Fruit fly (Drosophila melanogaster) whole organism, embryonic: ENCODE results near the gene CG2006.

Experiments used
- Awh ChIP-seq: fragments of 200-800 bp; sonication (Bioruptor generic); IDR thresholded peaks from 2 replicates; pipeline ENCODE4, ENCODE4 v1.3.6; 2022; ENCODE audit warnings: missing biosample characterization, missing genetic modification characterization
- CG10321 ChIP-seq: fragments of 200-800 bp; sonication (Bioruptor generic); IDR thresholded peaks from 2 replicates; pipeline ENCODE4 v1.3.6; 2022; ENCODE audit warnings: missing biosample characterization, missing genetic modification characterization
- CG10959 ChIP-seq: fragments of 200-800 bp; sonication (Bioruptor generic); IDR thresholded peaks from 2 replicates; pipeline ENCODE4 v1.3.6; 2022; ENCODE audit warnings: missing biosample characterization, missing genetic modification characterization
- CG11085 ChIP-seq: fragments of 200-800 bp; sonication (Bioruptor generic); IDR thresholded peaks from 2 replicates; pipeline ENCODE4 v1.3.6; 2022; ENCODE audit warnings: missing biosample characterization, missing genetic modification characterization
- CG11398 ChIP-seq: fragments of 200-800 bp; sonication (Bioruptor generic); optimal IDR thresholded peaks from 2 replicates; lab custom pipeline; 2016; ENCODE audit warnings: missing biosample characterization, missing genetic modification characterization
- CG17186 ChIP-seq: fragments of 200-800 bp; sonication (Bioruptor generic); optimal IDR thresholded peaks from 3 replicates; lab custom pipeline; 2017; ENCODE audit warnings: missing biosample characterization, missing genetic modification reagents, missing genetic modification characterization
- CG1832 ChIP-seq: fragments of 200-800 bp; sonication (Bioruptor generic); optimal IDR thresholded peaks from 2 replicates; lab custom pipeline; 2017; ENCODE audit warnings: missing biosample characterization, mild to moderate bottlenecking, missing genetic modification characterization, inconsistent platforms
- CG2678 ChIP-seq: fragments of 200-800 bp; sonication (Bioruptor generic); optimal IDR thresholded peaks from 3 replicates; lab custom pipeline; 2019; ENCODE audit warnings: missing biosample characterization, mild to moderate bottlenecking, missing genetic modification characterization, moderate library complexity
- CG2712 ChIP-seq: fragments of 200-800 bp; optimal IDR thresholded peaks from 3 replicates; lab custom pipeline; 2019; ENCODE audit warnings: missing biosample characterization, mild to moderate bottlenecking, missing genetic modification characterization, moderate library complexity
- CG2889 ChIP-seq: fragments of 200-800 bp; sonication (Bioruptor generic); IDR thresholded peaks from 3 replicates; pipeline ENCODE4 v1.3.6; 2022; ENCODE audit warnings: missing biosample characterization, missing genetic modification characterization
- CG30020 ChIP-seq: fragments of 200-800 bp; optimal IDR thresholded peaks from 2 replicates; lab custom pipeline; 2019; ENCODE audit warnings: missing biosample characterization, mild to moderate bottlenecking, missing genetic modification characterization, moderate library complexity
- CG5180 ChIP-seq: fragments of 200-800 bp; sonication (Bioruptor generic); optimal IDR thresholded peaks from 3 replicates; lab custom pipeline; 2017; ENCODE audit warnings: missing biosample characterization, missing genetic modification characterization, mild to moderate bottlenecking, moderate library complexity, missing genetic modification reagents
- CG6689 ChIP-seq: fragments of 200-800 bp; sonication (Bioruptor generic); IDR thresholded peaks from 2 replicates; pipeline ENCODE4 v1.3.6; 2022; ENCODE audit warnings: missing biosample characterization, missing genetic modification characterization
- CG6813 ChIP-seq: fragments of 200-800 bp; sonication (Bioruptor generic); optimal IDR thresholded peaks from 2 replicates; lab custom pipeline; 2017; ENCODE audit warnings: missing biosample characterization, missing genetic modification characterization, mild to moderate bottlenecking, moderate library complexity, missing genetic modification reagents
- CG9932 ChIP-seq: fragments of 200-800 bp; sonication (Bioruptor generic); IDR thresholded peaks from 2 replicates; pipeline ENCODE4 v1.3.6; 2022; ENCODE audit warnings: missing biosample characterization, missing genetic modification characterization
- CrebB ChIP-seq: fragments of 200-800 bp; sonication (Bioruptor generic); optimal IDR thresholded peaks from 3 replicates; lab custom pipeline; 2018; ENCODE audit warnings: missing biosample characterization, mild to moderate bottlenecking, missing genetic modification characterization
- Dll ChIP-seq: fragments of 200-800 bp; sonication (Bioruptor generic); IDR thresholded peaks from 4 replicates; pipeline ENCODE4 v1.3.6; 2022; ENCODE audit warnings: missing biosample characterization, missing genetic modification characterization; ENCODE audit not compliant: partially characterized antibody
- ERR ChIP-seq: fragments of 200-800 bp; sonication (Bioruptor generic); optimal IDR thresholded peaks from 2 replicates; lab custom pipeline; 2016; ENCODE audit warnings: missing biosample characterization, missing genetic modification characterization
- Fer3 ChIP-seq: fragments of 200-800 bp; sonication (Bioruptor generic); optimal IDR thresholded peaks from 2 replicates; lab custom pipeline; 2018; ENCODE audit warnings: missing biosample characterization, mild to moderate bottlenecking, missing genetic modification characterization, moderate library complexity
- H15 ChIP-seq: fragments of 200-800 bp; sonication (Bioruptor generic); IDR thresholded peaks from 3 replicates; pipeline ENCODE4 v1.3.6; 2022; ENCODE audit warnings: missing biosample characterization, missing genetic modification characterization
- H2.0 ChIP-seq: fragments of 200-800 bp; sonication (Bioruptor generic); IDR thresholded peaks from 2 replicates; pipeline ENCODE4 v1.3.6; 2022; ENCODE audit warnings: missing biosample characterization, missing genetic modification characterization
- Med ChIP-seq: fragments of 200-800 bp; sonication (Bioruptor generic); peaks from one replicate; lab custom pipeline; 2016; ENCODE audit warnings: missing biosample characterization, missing genetic modification characterization, mild to moderate bottlenecking, inconsistent platforms, moderate library complexity
- Nf-YB ChIP-seq: fragments of 200-800 bp; sonication (Bioruptor generic); optimal IDR thresholded peaks from 3 replicates; lab custom pipeline; 2019; ENCODE audit warnings: missing biosample characterization, mild to moderate bottlenecking, missing genetic modification characterization, moderate library complexity
- Nf-YC ChIP-seq: fragments of 200-800 bp; optimal IDR thresholded peaks from 3 replicates; lab custom pipeline; 2019; ENCODE audit warnings: missing biosample characterization, mild to moderate bottlenecking, missing genetic modification characterization, moderate library complexity
- Opbp ChIP-seq: fragments of 200-800 bp; sonication (Bioruptor generic); IDR thresholded peaks from 3 replicates; pipeline ENCODE4 v1.3.6; 2022; ENCODE audit warnings: missing biosample characterization, missing genetic modification characterization; ENCODE audit not compliant: partially characterized antibody
- Rfx ChIP-seq: fragments of 200-800 bp; sonication (Bioruptor generic); IDR thresholded peaks from 2 replicates; pipeline ENCODE4 v1.3.6; 2022; ENCODE audit warnings: missing biosample characterization, missing genetic modification characterization
- Sox100B ChIP-seq: fragments of 200-800 bp; sonication (Bioruptor generic); optimal IDR thresholded peaks from 3 replicates; lab custom pipeline; 2018; ENCODE audit warnings: missing biosample characterization, mild to moderate bottlenecking, missing genetic modification characterization
- Stat92E ChIP-seq, 3 experiments: fragments of >200 bp in 2 of 3; fragments of 200-800 bp in 1 of 3; sonication (Bioruptor generic) in 1 of 3; optimal IDR thresholded peaks; 2 replicates each; lab custom pipeline; 2017 to 2019; ENCODE audit warnings: missing biosample characterization in 3 of 3, missing genetic modification characterization in 3 of 3, mild to moderate bottlenecking in 1 of 3, moderate library complexity in 1 of 3
- Xbp1 ChIP-seq: fragments of 200-800 bp; sonication (Bioruptor generic); optimal IDR thresholded peaks from 3 replicates; lab custom pipeline; 2016; ENCODE audit warnings: missing biosample characterization, mild to moderate bottlenecking, missing genetic modification characterization
- abd-A ChIP-seq: fragments of 200-800 bp; sonication (Bioruptor generic); optimal IDR thresholded peaks from 3 replicates; lab custom pipeline; 2019; ENCODE audit warnings: missing biosample characterization, mild to moderate bottlenecking, missing genetic modification characterization, moderate library complexity
- bowl ChIP-seq: fragments of 200-800 bp; sonication (Bioruptor generic); IDR thresholded peaks from 2 replicates; pipeline ENCODE4 v1.3.6; 2022; ENCODE audit warnings: missing biosample characterization, missing genetic modification characterization
- btn ChIP-seq: fragments of 200-800 bp; sonication (Bioruptor generic); optimal IDR thresholded peaks from 2 replicates; lab custom pipeline; 2016; ENCODE audit warnings: missing biosample characterization, missing genetic modification characterization
- chinmo ChIP-seq: fragments of 200-800 bp; sonication (Bioruptor generic); IDR thresholded peaks from 4 replicates; pipeline ENCODE4 v1.3.6; 2022; ENCODE audit warnings: missing biosample characterization, missing genetic modification characterization; ENCODE audit not compliant: partially characterized antibody
- crp ChIP-seq, 2 experiments: fragments of 200-800 bp; sonication (Bioruptor generic); optimal IDR thresholded peaks; 2 replicates in 1 of 2; 3 replicates in 1 of 2; lab custom pipeline; 2017; ENCODE audit warnings: missing biosample characterization in 2 of 2, missing genetic modification characterization in 2 of 2, mild to moderate bottlenecking in 1 of 2, moderate library complexity in 1 of 2
- eyg ChIP-seq: fragments of 200-800 bp; sonication (Bioruptor generic); optimal IDR thresholded peaks from 3 replicates; lab custom pipeline; 2016; ENCODE audit warnings: missing biosample characterization, missing genetic modification characterization
- gcm2 ChIP-seq: fragments of 200-800 bp; sonication (Bioruptor generic); optimal IDR thresholded peaks from 2 replicates; lab custom pipeline; 2016; ENCODE audit warnings: missing biosample characterization, missing genetic modification characterization
- gsb ChIP-seq: fragments of 200-800 bp; sonication (Bioruptor generic); IDR thresholded peaks from 2 replicates; pipeline ENCODE4 v1.3.6; 2022; ENCODE audit warnings: missing biosample characterization, missing genetic modification characterization
- jumu ChIP-seq: fragments of 200-800 bp; sonication (Bioruptor generic); optimal IDR thresholded peaks from 3 replicates; lab custom pipeline; 2016; ENCODE audit warnings: missing biosample characterization, missing genetic modification characterization
- ken ChIP-seq: fragments of 200-800 bp; sonication (Bioruptor generic); IDR thresholded peaks from 3 replicates; pipeline ENCODE4 v1.3.6; 2022; ENCODE audit warnings: missing biosample characterization, missing genetic modification characterization
- oc ChIP-seq: fragments of 200-800 bp; sonication (Bioruptor generic); optimal IDR thresholded peaks from 2 replicates; lab custom pipeline; 2018; ENCODE audit warnings: missing biosample characterization, mild to moderate bottlenecking, missing genetic modification characterization, moderate library complexity
- p53 ChIP-seq: fragments of 200-800 bp; sonication (Bioruptor generic); optimal IDR thresholded peaks from 2 replicates; lab custom pipeline; 2016; ENCODE audit warnings: missing biosample characterization, missing genetic modification characterization
- row ChIP-seq: fragments of 200-800 bp; sonication (Bioruptor generic); IDR thresholded peaks from 3 replicates; pipeline ENCODE4 v1.3.6; 2022; ENCODE audit warnings: missing biosample characterization, missing genetic modification characterization
- sd ChIP-seq: fragments of 200-800 bp; sonication (Bioruptor generic); optimal IDR thresholded peaks from 3 replicates; lab custom pipeline; 2018; ENCODE audit warnings: missing biosample characterization, mild to moderate bottlenecking, missing genetic modification characterization, moderate library complexity
- seq ChIP-seq: fragments of 200-800 bp; sonication (Bioruptor generic); IDR thresholded peaks from 2 replicates; pipeline ENCODE4 v1.3.6; 2022; ENCODE audit warnings: missing biosample characterization, missing genetic modification characterization
- slbo ChIP-seq: fragments of 200-800 bp; sonication (Bioruptor generic); IDR thresholded peaks from 2 replicates; pipeline ENCODE4 v1.3.6; 2022; ENCODE audit warnings: missing biosample characterization, missing genetic modification characterization
- stc ChIP-seq: fragments of 200-800 bp; sonication (Bioruptor generic); IDR thresholded peaks from 2 replicates; pipeline ENCODE4 v1.3.6; 2022; ENCODE audit warnings: missing biosample characterization, missing genetic modification characterization
- stwl ChIP-seq: fragments of 200-800 bp; sonication (Bioruptor generic); optimal IDR thresholded peaks from 3 replicates; lab custom pipeline; 2018; ENCODE audit warnings: missing biosample characterization, mild to moderate bottlenecking, missing genetic modification characterization, moderate library complexity
- ttk ChIP-seq: fragments of 200-800 bp; sonication (Bioruptor generic); IDR thresholded peaks from 2 replicates; pipeline ENCODE4 v2.1.2; 2022; ENCODE audit warnings: missing biosample characterization, missing genetic modification characterization
- usp ChIP-seq: fragments of >200 bp; optimal IDR thresholded peaks from 2 replicates; lab custom pipeline; 2017; ENCODE audit warnings: missing biosample characterization, missing genetic modification characterization
- vvl ChIP-seq: fragments of 200-800 bp; sonication (Bioruptor generic); IDR thresholded peaks from 2 replicates; pipeline ENCODE4 v1.3.6; 2022; ENCODE audit warnings: missing biosample characterization, missing genetic modification characterization
- yki ChIP-seq: fragments of >200 bp; optimal IDR thresholded peaks from 3 replicates; lab custom pipeline; 2018

The CG2006 gene

dm6 chr3R:29520215-29520614, 30.9 kb downstream of the CG2006 start:
- TF ChIP-seq row (GFP tag; lab: Robert Waterston, UW) (no peak), yki (lab: Kevin White, UChicago) (no peak), seq (GFP tag; lab: Robert Waterston, UW) (no peak), Nf-YB (GFP tag; lab: Kevin White, UChicago) (peak; percentile 77), CG9932 (no peak), CG5180 (peak; percentile 61), oc (no peak), CG6813 (GFP tag; lab: Kevin White, UChicago) (no peak), sd (tag; lab: Kevin White, UChicago) (peak; percentile 69), Awh (GFP tag; lab: Robert Waterston, UW) (peak; percentile 73; the same call in 1 of the 2 replicates), Nf-YC (tag; lab: Kevin White, UChicago) (peak; percentile 88), abd-A (peak; percentile 63), CG2889 (no peak), Med (GFP tag; lab: Kevin White, UChicago) (peak; percentile 28), Stat92E (GFP tag; optimal IDR thresholded peaks at IDR 0.05; lab: Kevin White, UChicago) (no peak), chinmo (GFP tag; lab: Robert Waterston, UW) (peak; percentile 81; the same call in 1 of the 4 replicates), btn (no peak), p53 (GFP tag; lab: Kevin White, UChicago) (no peak), CG1832 (GFP tag; lab: Kevin White, UChicago) (peak; percentile 29), CG10321 (GFP tag; lab: Robert Waterston, UW) (peak; percentile 82), vvl (peak; percentile 33; the same call in 1 of the 2 replicates)

- no peak for TF ChIP-seq Opbp (GFP tag; lab: Robert Waterston, UW)
- TF ChIP-seq usp, result no peak
- TF ChIP-seq slbo, result peak; percentile 18; the same call in 1 of the 2 replicates
- no peak for TF ChIP-seq CG30020
- no peak for TF ChIP-seq CrebB (tag; lab: Kevin White, UChicago)
- TF ChIP-seq eyg (GFP tag; lab: Kevin White, UChicago), result no peak
- TF ChIP-seq ERR (GFP tag; lab: Kevin White, UChicago), result no peak
- peak; percentile 51 for TF ChIP-seq CG2678 (tag; lab: Kevin White, UChicago)
- no peak for TF ChIP-seq CG11085
- TF ChIP-seq jumu (GFP tag; lab: Kevin White, UChicago), result peak; percentile 7
- no peak for TF ChIP-seq Rfx (GFP tag; lab: Robert Waterston, UW)
- peak; percentile 83 for TF ChIP-seq CG2712 (tag; lab: Kevin White, UChicago)
- TF ChIP-seq CG17186, result no peak
- 0 out of 2 replicates have a peak, but pooled peaks have one; percentile 35 for TF ChIP-seq stc
- no peak for TF ChIP-seq crp (GFP tag; optimal IDR thresholded peaks at IDR 0.05; lab: Kevin White, UChicago)
- TF ChIP-seq CG10321 (GFP tag; lab: Robert Waterston, UW), result no peak
- TF ChIP-seq Fer3 (tag; lab: Kevin White, UChicago), result no peak
- no peak for TF ChIP-seq stwl (tag; lab: Kevin White, UChicago)
- no peak for TF ChIP-seq H2.0
- no peak for TF ChIP-seq CG11398 (GFP tag; lab: Kevin White, UChicago)
- peak; percentile 67 for TF ChIP-seq CG10959 (GFP tag; lab: Robert Waterston, UW)
- TF ChIP-seq Sox100B (GFP tag; lab: Kevin White, UChicago), result peak; percentile 33
- TF ChIP-seq oc, result no peak
- no peak for TF ChIP-seq bowl (GFP tag; lab: Robert Waterston, UW)
- peak; percentile 52 for TF ChIP-seq CG6689 (GFP tag; lab: Robert Waterston, UW)
- no peak for TF ChIP-seq gcm2 (GFP tag; lab: Kevin White, UChicago)
- TF ChIP-seq Xbp1 (GFP tag; lab: Kevin White, UChicago), result peak; percentile 6
- no peak for TF ChIP-seq ttk
- TF ChIP-seq H15 (GFP tag; lab: Robert Waterston, UW), result no peak
- 0 out of 3 replicates have a peak, but pooled peaks have one; percentile 24 for TF ChIP-seq ken (GFP tag; lab: Robert Waterston, UW)
- no peak for TF ChIP-seq gsb (GFP tag; lab: Robert Waterston, UW)
- TF ChIP-seq Dll (GFP tag; lab: Robert Waterston, UW), result no peak
Measured at dm6 chr3R:29522164-29522563, 32.9 kb downstream of the CG2006 start.
